Worm (Caenorhabditis elegans) whole organism, mixed stage, embryonic: ENCODE measurements around the gene daf-31.

Experiments
- bed-3 ChIP-seq: fragments of 200-800 bp; sonication (Bioruptor generic); optimal IDR thresholded peaks from 3 replicates; lab custom pipeline; 2018; ENCODE audit warnings: mild to moderate bottlenecking, missing genetic modification characterization, moderate library complexity, missing compliant biosample characterization
- cnd-1 ChIP-seq: fragments of 200-800 bp; sonication (Bioruptor generic); optimal IDR thresholded peaks from 2 replicates; lab custom pipeline; 2018; ENCODE audit warnings: mild to moderate bottlenecking, missing genetic modification characterization, missing compliant biosample characterization
- elt-1 ChIP-seq: sonication (generic microtip); optimal IDR thresholded peaks from 2 replicates; lab custom pipeline; 2017; ENCODE audit warnings: missing genetic modification characterization, mild to moderate bottlenecking, missing compliant biosample characterization, antibody characterized with exemption, moderate library complexity, borderline replicate concordance; ENCODE audit not compliant: insufficient read depth
- mep-1 ChIP-seq: fragments of 150-350 bp; optimal IDR thresholded peaks from 2 replicates; lab custom pipeline; 2017; ENCODE audit warnings: missing biosample characterization, missing genetic modification reagents, missing genetic modification characterization, inconsistent platforms
- nhr-12 ChIP-seq: fragments of 150-350 bp; optimal IDR thresholded peaks from 2 replicates; lab custom pipeline; 2014; ENCODE audit warnings: missing biosample characterization, missing genetic modification characterization
- nhr-2 ChIP-seq: fragments of 150-350 bp; optimal IDR thresholded peaks from 2 replicates; lab custom pipeline; 2014; ENCODE audit warnings: missing biosample characterization, missing genetic modification characterization
- nhr-28 ChIP-seq: fragments of 150-350 bp; optimal IDR thresholded peaks from 2 replicates; lab custom pipeline; 2014; ENCODE audit warnings: missing biosample characterization, missing genetic modification characterization
- nhr-76 ChIP-seq: sonication (generic microtip); optimal IDR thresholded peaks from 2 replicates; lab custom pipeline; 2017; ENCODE audit warnings: missing biosample characterization, missing genetic modification characterization
- pha-4 ChIP-seq: fragments of 150-350 bp; optimal IDR thresholded peaks from 2 replicates; lab custom pipeline; 2018; ENCODE audit warnings: missing biosample characterization, missing genetic modification reagents, missing genetic modification characterization
- snpc-4 ChIP-seq: fragments of 150-350 bp; optimal IDR thresholded peaks from 2 replicates; lab custom pipeline; 2014; ENCODE audit warnings: missing biosample characterization, missing genetic modification characterization
- tbx-8 ChIP-seq: fragments of 200-800 bp; sonication (Bioruptor generic); optimal IDR thresholded peaks from 2 replicates; lab custom pipeline; 2018; ENCODE audit warnings: mild to moderate bottlenecking, missing genetic modification characterization, moderate library complexity, missing compliant biosample characterization
- unc-39 ChIP-seq: fragments of 150-350 bp; optimal IDR thresholded peaks from 2 replicates; lab custom pipeline; 2014; ENCODE audit warnings: missing biosample characterization, missing genetic modification characterization

DNA sequence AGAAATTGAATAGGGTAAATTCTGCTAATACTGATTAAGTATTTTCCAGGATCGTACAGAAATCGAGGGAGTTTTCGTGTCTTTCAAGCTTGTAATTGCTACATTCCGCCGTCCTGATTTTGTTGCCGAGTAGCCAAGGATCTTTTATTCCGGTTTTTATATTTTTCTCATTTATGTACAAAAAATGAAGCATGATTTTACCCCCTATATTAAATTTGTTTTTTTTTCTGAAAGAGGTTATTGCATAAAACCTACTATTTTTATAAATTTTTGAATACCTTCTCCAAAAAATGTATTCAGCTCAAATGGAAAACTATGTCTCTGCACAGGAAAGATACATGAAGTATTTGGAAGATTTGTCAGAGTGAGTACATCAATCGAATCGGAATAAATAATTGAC, 9.6 kb downstream of the daf-31 start, which contains the start of gene F35H10.6:
- no peak for TF ChIP-seq nhr-12 (tag; lab: Kevin White, UChicago)
- TF ChIP-seq snpc-4 = no peak
- TF ChIP-seq nhr-2 (tag; lab: Kevin White, UChicago) = no peak
- TF ChIP-seq nhr-76 (tag; lab: Kevin White, UChicago) = no peak
- TF ChIP-seq elt-1 = no peak
- TF ChIP-seq tbx-8 (GFP tag; lab: Kevin White, UChicago) = no peak
- TF ChIP-seq pha-4 = no peak
- no peak for TF ChIP-seq nhr-28 (tag; lab: Kevin White, UChicago)
- no peak for TF ChIP-seq bed-3 (GFP tag; lab: Kevin White, UChicago)
- TF ChIP-seq cnd-1 (tag; lab: Kevin White, UChicago) = no peak
- no peak for TF ChIP-seq mep-1 (tag; lab: Kevin White, UChicago)
- no peak for TF ChIP-seq unc-39
